Worm (Caenorhabditis elegans) whole organism, L1 larva: ENCODE results near the gene irld-24.
A peak's percentile ranks its signal among the peaks of the same experiment; 100 is the strongest.

Experiments used
- F16B12.6 ChIP-seq: fragments of 150-350 bp; optimal IDR thresholded peaks from 2 replicates; lab custom pipeline; 2014; ENCODE audit warnings: missing biosample characterization, missing genetic modification characterization
- aly-2 ChIP-seq: fragments of 150-350 bp; optimal IDR thresholded peaks from 2 replicates; lab custom pipeline; 2014; ENCODE audit warnings: missing biosample characterization, missing genetic modification characterization
- ama-1 ChIP-seq: fragments of 150-350 bp; optimal IDR thresholded peaks from 2 replicates; lab custom pipeline; 2014
- blmp-1 ChIP-seq: fragments of 150-350 bp; optimal IDR thresholded peaks from 2 replicates; lab custom pipeline; 2014; ENCODE audit warnings: missing biosample characterization, missing genetic modification characterization
- ceh-82 ChIP-seq, 3 experiments: fragments of 150-350 bp in 1 of 3; sonication (generic microtip) in 2 of 3; optimal IDR thresholded peaks; 2 replicates each; lab custom pipeline; 2014 to 2017; ENCODE audit warnings: missing biosample characterization in 3 of 3, missing genetic modification characterization in 3 of 3
- dpl-1 ChIP-seq, 3 experiments: fragments of 150-350 bp in 2 of 3; sonication (generic microtip) in 1 of 3; optimal IDR thresholded peaks; 2 replicates each; lab custom pipeline; 2014 to 2017; ENCODE audit warnings: missing biosample characterization in 3 of 3, missing genetic modification characterization in 3 of 3, missing genetic modification reagents in 3 of 3
- egl-27 ChIP-seq, 2 experiments: fragments of 150-350 bp in 1 of 2; sonication (generic microtip); optimal IDR thresholded peaks; 3 replicates each; lab custom pipeline; 2017 to 2018; ENCODE audit warnings: missing biosample characterization in 2 of 2, missing genetic modification characterization in 2 of 2, missing genetic modification reagents in 2 of 2
- jun-1 ChIP-seq: fragments of 150-350 bp; optimal IDR thresholded peaks from 2 replicates; lab custom pipeline; 2014; ENCODE audit warnings: missing biosample characterization, missing genetic modification reagents, missing genetic modification characterization
- lin-35 ChIP-seq, 2 experiments: fragments of 150-350 bp; optimal IDR thresholded peaks; 2 replicates each; lab custom pipeline; 2014; ENCODE audit warnings: missing biosample characterization in 2 of 2, missing genetic modification characterization in 2 of 2, missing genetic modification reagents in 2 of 2
- nhr-28 ChIP-seq: fragments of 150-350 bp; optimal IDR thresholded peaks from 2 replicates; lab custom pipeline; 2014; ENCODE audit warnings: missing biosample characterization, missing genetic modification characterization
- nhr-76 ChIP-seq: sonication (generic microtip); optimal IDR thresholded peaks from 2 replicates; lab custom pipeline; 2017; ENCODE audit warnings: missing biosample characterization, missing genetic modification characterization
- nhr-77 ChIP-seq: fragments of 150-350 bp; optimal IDR thresholded peaks from 2 replicates; lab custom pipeline; 2014; ENCODE audit warnings: missing biosample characterization, missing genetic modification characterization
- snpc-4 ChIP-seq: fragments of 150-350 bp; optimal IDR thresholded peaks from 2 replicates; lab custom pipeline; 2014; ENCODE audit warnings: missing biosample characterization, missing genetic modification characterization

DNA sequence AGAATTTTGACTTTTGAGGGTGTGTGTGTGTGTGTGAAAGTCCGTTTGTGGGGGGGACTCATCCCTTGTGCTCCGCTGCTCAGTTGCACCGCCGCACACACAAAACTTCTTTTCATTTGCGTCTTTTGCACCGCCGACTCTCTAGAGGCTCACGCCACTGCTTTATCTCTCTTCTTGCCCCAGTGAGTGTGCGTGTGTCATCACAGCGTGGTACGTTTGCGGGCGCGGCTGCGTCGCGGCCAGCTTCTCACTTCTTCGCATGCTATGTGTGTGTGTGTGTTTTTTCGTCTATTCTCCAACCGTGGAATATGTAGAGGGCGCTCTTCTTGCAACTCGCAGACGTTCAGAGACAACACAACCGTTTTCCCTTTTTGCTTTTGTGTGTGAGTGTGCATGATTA is 40.9 kb upstream of the irld-24 start:
- TF ChIP-seq jun-1 (tag; lab: Kevin White, UChicago) (no peak), nhr-28 (no peak), nhr-76 (tag; lab: Kevin White, UChicago) (no peak), F16B12.6 (tag; lab: Kevin White, UChicago) (no peak), blmp-1 (tag; lab: Kevin White, UChicago) (no peak), ceh-82 (tag; optimal IDR thresholded peaks at IDR 0.05; lab: Kevin White, UChicago) (peak; percentile 40 to 87 (median 66)), ama-1 (lab: Kevin White, UChicago) (no peak), snpc-4 (tag; lab: Kevin White, UChicago) (peak; percentile 81), aly-2 (tag; lab: Kevin White, UChicago) (no peak), dpl-1 (GFP tag; optimal IDR thresholded peaks at IDR 0.05; lab: Kevin White, UChicago) (peak in 1 of 3 experiments; percentile 26), egl-27 (tag; optimal IDR thresholded peaks at IDR 0.05; lab: Kevin White, UChicago) (no peak), nhr-77 (no peak), lin-35 (GFP tag; optimal IDR thresholded peaks at IDR 0.05; lab: Kevin White, UChicago) (peak; percentile 23 to 38)
